Fruit fly (Drosophila melanogaster) whole organism, embryonic: Measurements from ENCODE around the gene CG5639.

ENCODE experiments used
- Asciz ChIP-seq: fragments of 200-800 bp; sonication (Bioruptor generic); optimal IDR thresholded peaks from 2 replicates; lab custom pipeline; 2017; ENCODE audit warnings: missing biosample characterization, mild to moderate bottlenecking, missing genetic modification characterization, missing genetic modification reagents
- CG11085 ChIP-seq: fragments of 200-800 bp; sonication (Bioruptor generic); IDR thresholded peaks from 2 replicates; pipeline ENCODE4 v1.3.6; 2022; ENCODE audit warnings: missing biosample characterization, missing genetic modification characterization
- CG11093 ChIP-seq: fragments of 200-800 bp; sonication (Bioruptor generic); IDR thresholded peaks from 3 replicates; pipeline ENCODE4 v1.3.6; 2022; ENCODE audit warnings: missing biosample characterization, missing genetic modification characterization
- CG11504 ChIP-seq: fragments of 200-800 bp; sonication (Bioruptor generic); optimal IDR thresholded peaks from 3 replicates; lab custom pipeline; 2019; ENCODE audit warnings: missing biosample characterization, mild to moderate bottlenecking, missing genetic modification characterization, moderate library complexity
- CG12769 ChIP-seq: fragments of 200-800 bp; sonication (Bioruptor generic); optimal IDR thresholded peaks from 2 replicates; lab custom pipeline; 2019; ENCODE audit warnings: missing biosample characterization, mild to moderate bottlenecking, missing genetic modification characterization, moderate library complexity
- CG13287 ChIP-seq: fragments of 200-800 bp; sonication (Bioruptor generic); IDR thresholded peaks from 2 replicates; pipeline ENCODE4 v1.3.6; 2022; ENCODE audit warnings: missing biosample characterization, missing genetic modification characterization; ENCODE audit not compliant: partially characterized antibody
- CG13424 ChIP-seq: fragments of 200-800 bp; sonication (Bioruptor generic); optimal IDR thresholded peaks from 2 replicates; lab custom pipeline; 2019; ENCODE audit warnings: missing biosample characterization, mild to moderate bottlenecking, missing genetic modification characterization, moderate library complexity
- CG14667 ChIP-seq: fragments of 200-800 bp; sonication (Bioruptor generic); IDR thresholded peaks from 2 replicates; pipeline ENCODE4 v1.3.6; 2022; ENCODE audit warnings: missing biosample characterization, missing genetic modification characterization
- CG15601 ChIP-seq: fragments of 200-800 bp; sonication (Bioruptor generic); optimal IDR thresholded peaks from 3 replicates; lab custom pipeline; 2019; ENCODE audit warnings: missing biosample characterization, mild to moderate bottlenecking, missing genetic modification characterization, moderate library complexity
- CG1603 ChIP-seq: fragments of 200-800 bp; sonication (Bioruptor generic); optimal IDR thresholded peaks from 2 replicates; lab custom pipeline; 2019; ENCODE audit warnings: missing biosample characterization, mild to moderate bottlenecking, missing genetic modification characterization, moderate library complexity
- CG17361 ChIP-seq: fragments of 200-800 bp; sonication (Bioruptor generic); IDR thresholded peaks from 3 replicates; pipeline ENCODE4 v1.3.6; 2022; ENCODE audit warnings: missing biosample characterization, missing genetic modification characterization
- CG18476 ChIP-seq: fragments of 200-800 bp; sonication (Bioruptor generic); optimal IDR thresholded peaks from 2 replicates; lab custom pipeline; 2016; ENCODE audit warnings: missing biosample characterization, mild to moderate bottlenecking, missing genetic modification characterization
- CG18764 ChIP-seq: fragments of 200-800 bp; sonication (Bioruptor generic); optimal IDR thresholded peaks from 3 replicates; lab custom pipeline; 2016; ENCODE audit warnings: missing biosample characterization, missing genetic modification characterization
- CG30020 ChIP-seq: fragments of 200-800 bp; optimal IDR thresholded peaks from 2 replicates; lab custom pipeline; 2019; ENCODE audit warnings: missing biosample characterization, mild to moderate bottlenecking, missing genetic modification characterization, moderate library complexity
- CG31224 ChIP-seq: fragments of 200-800 bp; sonication (Bioruptor generic); IDR thresholded peaks from 2 replicates; pipeline ENCODE4 v1.3.6; 2022; ENCODE audit warnings: missing biosample characterization, missing genetic modification characterization
- CG3407 ChIP-seq: fragments of 200-800 bp; sonication (Bioruptor generic); optimal IDR thresholded peaks from 2 replicates; lab custom pipeline; 2018; ENCODE audit warnings: missing biosample characterization, mild to moderate bottlenecking, missing genetic modification characterization
- CG42726 ChIP-seq: fragments of 200-800 bp; sonication (Bioruptor generic); IDR thresholded peaks from 2 replicates; pipeline ENCODE4 v1.3.6; 2022; ENCODE audit warnings: missing biosample characterization, missing genetic modification characterization; ENCODE audit not compliant: partially characterized antibody
- CG4820 ChIP-seq: fragments of 200-800 bp; sonication (Bioruptor generic); optimal IDR thresholded peaks from 3 replicates; lab custom pipeline; 2016; ENCODE audit warnings: missing biosample characterization, missing genetic modification characterization
- CG6175 ChIP-seq: fragments of 200-800 bp; sonication (Bioruptor generic); IDR thresholded peaks from 3 replicates; pipeline ENCODE4 v1.3.6; 2022; ENCODE audit warnings: missing biosample characterization, missing genetic modification characterization
- CG6272 ChIP-seq: fragments of 200-800 bp; sonication (Bioruptor generic); IDR thresholded peaks from 2 replicates; pipeline ENCODE4 v1.3.6; 2022; ENCODE audit warnings: missing biosample characterization, missing genetic modification characterization
- CG6654 ChIP-seq: fragments of 200-800 bp; sonication (Bioruptor generic); optimal IDR thresholded peaks from 2 replicates; lab custom pipeline; 2017; ENCODE audit warnings: missing biosample characterization, mild to moderate bottlenecking, missing genetic modification characterization
- CG6683 ChIP-seq: fragments of 200-800 bp; sonication (Bioruptor generic); optimal IDR thresholded peaks from 2 replicates; lab custom pipeline; 2017; ENCODE audit warnings: missing biosample characterization, mild to moderate bottlenecking, missing genetic modification characterization, missing genetic modification reagents
- CG6854 ChIP-seq: fragments of 200-800 bp; sonication (Bioruptor generic); optimal IDR thresholded peaks from 3 replicates; lab custom pipeline; 2017; ENCODE audit warnings: missing biosample characterization, mild to moderate bottlenecking, missing genetic modification characterization
- CG7745 ChIP-seq: fragments of 200-800 bp; sonication (Bioruptor generic); optimal IDR thresholded peaks from 2 replicates; lab custom pipeline; 2018; ENCODE audit warnings: missing biosample characterization, mild to moderate bottlenecking, missing genetic modification characterization, moderate library complexity
- CG8089 ChIP-seq: fragments of 200-800 bp; sonication (Bioruptor generic); optimal IDR thresholded peaks from 3 replicates; lab custom pipeline; 2016; ENCODE audit warnings: missing biosample characterization, missing genetic modification characterization
- CG8290 ChIP-seq, 3 experiments: fragments of 200-800 bp; sonication (Bioruptor generic); optimal IDR thresholded peaks; 2 replicates each; lab custom pipeline; 2016 to 2019; ENCODE audit warnings: missing biosample characterization in 3 of 3, missing genetic modification characterization in 3 of 3, mild to moderate bottlenecking in 2 of 3, moderate library complexity in 1 of 3
- Dad ChIP-seq: fragments of 200-800 bp; sonication (Bioruptor generic); optimal IDR thresholded peaks from 3 replicates; lab custom pipeline; 2016; ENCODE audit warnings: missing biosample characterization, missing genetic modification characterization
- Dip2 ChIP-seq: fragments of 200-800 bp; sonication (Bioruptor generic); IDR thresholded peaks from 2 replicates; pipeline ENCODE4 v1.3.6; 2022; ENCODE audit warnings: missing biosample characterization, missing genetic modification characterization
- Dip3 ChIP-seq: fragments of 200-800 bp; sonication (Bioruptor generic); optimal IDR thresholded peaks from 3 replicates; lab custom pipeline; 2016; ENCODE audit warnings: missing biosample characterization, missing genetic modification characterization
- Dll ChIP-seq: fragments of 200-800 bp; sonication (Bioruptor generic); IDR thresholded peaks from 4 replicates; pipeline ENCODE4 v1.3.6; 2022; ENCODE audit warnings: missing biosample characterization, missing genetic modification characterization; ENCODE audit not compliant: partially characterized antibody
- Drgx ChIP-seq: fragments of 200-800 bp; sonication (Bioruptor generic); IDR thresholded peaks from 2 replicates; pipeline ENCODE4 v1.3.6; 2022; ENCODE audit warnings: missing biosample characterization, missing genetic modification characterization
- H2.0 ChIP-seq: fragments of 200-800 bp; sonication (Bioruptor generic); IDR thresholded peaks from 2 replicates; pipeline ENCODE4 v1.3.6; 2022; ENCODE audit warnings: missing biosample characterization, missing genetic modification characterization
- Lpt ChIP-seq: fragments of >200 bp; optimal IDR thresholded peaks from 2 replicates; lab custom pipeline; 2018; ENCODE audit warnings: missing biosample characterization, missing genetic modification characterization
- Mad ChIP-seq: fragments of 200-800 bp; sonication (Bioruptor generic); optimal IDR thresholded peaks from 2 replicates; lab custom pipeline; 2016; ENCODE audit warnings: missing biosample characterization, missing genetic modification characterization
- Myb ChIP-seq: fragments of 200-800 bp; sonication (Bioruptor generic); optimal IDR thresholded peaks from 2 replicates; lab custom pipeline; 2016; ENCODE audit warnings: missing biosample characterization, missing genetic modification characterization
- ase ChIP-seq: fragments of 200-800 bp; sonication (Bioruptor generic); IDR thresholded peaks from 3 replicates; pipeline ENCODE4 v1.3.6; 2022; ENCODE audit warnings: missing biosample characterization, missing genetic modification characterization
- ato ChIP-seq: fragments of 200-800 bp; sonication (Bioruptor generic); IDR thresholded peaks from 2 replicates; pipeline ENCODE4 v1.3.6; 2022; ENCODE audit warnings: missing biosample characterization, missing genetic modification characterization; ENCODE audit not compliant: partially characterized antibody
- az2 ChIP-seq: fragments of 200-800 bp; sonication (Bioruptor generic); optimal IDR thresholded peaks from 3 replicates; lab custom pipeline; 2016; ENCODE audit warnings: missing biosample characterization, missing genetic modification characterization
- cg ChIP-seq: fragments of 200-800 bp; sonication (Bioruptor generic); optimal IDR thresholded peaks from 3 replicates; lab custom pipeline; 2019; ENCODE audit warnings: missing biosample characterization, mild to moderate bottlenecking, missing genetic modification characterization, moderate library complexity
- chm ChIP-seq: fragments of 200-800 bp; sonication (Bioruptor generic); IDR thresholded peaks from 2 replicates; pipeline ENCODE4 v1.3.6; 2022; ENCODE audit warnings: missing biosample characterization, missing genetic modification characterization
- croc ChIP-seq: fragments of 200-800 bp; sonication (Bioruptor generic); conservative IDR thresholded peaks from 3 replicates; pipeline ENCODE4 v1.3.6; 2022; ENCODE audit warnings: missing biosample characterization, missing genetic modification characterization
- crol ChIP-seq: fragments of 200-800 bp; sonication (Bioruptor generic); IDR thresholded peaks from 2 replicates; pipeline ENCODE4 v1.3.6; 2022; ENCODE audit warnings: missing biosample characterization, missing genetic modification characterization
- dpn ChIP-seq, 2 experiments: fragments of 200-800 bp; sonication (Bioruptor generic); optimal IDR thresholded peaks; 3 replicates each; lab custom pipeline; 2016; ENCODE audit warnings: missing biosample characterization in 2 of 2, missing genetic modification characterization in 2 of 2
- ems ChIP-seq: fragments of 200-800 bp; sonication (Bioruptor generic); optimal IDR thresholded peaks from 3 replicates; lab custom pipeline; 2016; ENCODE audit warnings: missing biosample characterization, missing genetic modification characterization
- fru ChIP-seq: fragments of >200 bp; optimal IDR thresholded peaks from 2 replicates; lab custom pipeline; 2017
- fu2 ChIP-seq: fragments of 200-800 bp; sonication (Bioruptor generic); optimal IDR thresholded peaks from 2 replicates; lab custom pipeline; 2016; ENCODE audit warnings: missing biosample characterization, missing genetic modification characterization
- mam ChIP-seq: fragments of 200-800 bp; sonication (Bioruptor generic); optimal IDR thresholded peaks from 3 replicates; lab custom pipeline; 2016; ENCODE audit warnings: missing biosample characterization, missing genetic modification characterization
- otp ChIP-seq: fragments of 200-800 bp; sonication (Bioruptor generic); IDR thresholded peaks from 3 replicates; pipeline ENCODE4, ENCODE4 v1.3.6; 2022; ENCODE audit warnings: missing biosample characterization, missing genetic modification characterization
- ro ChIP-seq: fragments of 200-800 bp; sonication (Bioruptor generic); IDR thresholded peaks from 2 replicates; pipeline ENCODE4 v1.3.6; 2022; ENCODE audit warnings: missing biosample characterization, missing genetic modification characterization
- seq ChIP-seq: fragments of 200-800 bp; sonication (Bioruptor generic); IDR thresholded peaks from 2 replicates; pipeline ENCODE4 v1.3.6; 2022; ENCODE audit warnings: missing biosample characterization, missing genetic modification characterization
- stwl ChIP-seq: fragments of 200-800 bp; sonication (Bioruptor generic); optimal IDR thresholded peaks from 3 replicates; lab custom pipeline; 2018; ENCODE audit warnings: missing biosample characterization, mild to moderate bottlenecking, missing genetic modification characterization, moderate library complexity
- tx ChIP-seq: fragments of 200-800 bp; sonication (Bioruptor generic); optimal IDR thresholded peaks from 2 replicates; lab custom pipeline; 2016; ENCODE audit warnings: missing biosample characterization, missing genetic modification characterization

CG5639 gene

DNA sequence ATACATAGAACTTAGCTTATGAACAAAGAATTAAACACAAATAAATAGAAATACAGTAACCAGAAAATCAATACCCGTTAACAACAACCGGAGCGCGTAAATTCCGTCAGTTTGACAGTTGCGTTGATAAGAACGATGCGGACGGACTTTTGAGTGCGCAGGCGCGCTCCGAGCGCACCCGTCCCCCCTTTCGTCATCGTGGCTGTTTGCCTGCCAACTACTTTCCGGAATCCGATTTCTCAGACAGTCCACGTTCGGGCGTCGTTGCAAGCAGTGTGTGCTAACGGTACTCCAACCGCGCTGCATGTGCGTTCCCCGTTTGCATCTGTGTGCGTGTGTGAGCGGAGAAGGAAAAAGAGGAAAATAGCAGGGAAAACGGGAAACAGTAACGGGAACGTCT lies 12.1 kb upstream of the CG5639 start (continued):
- no peak for TF ChIP-seq CG31224 (GFP tag; lab: Robert Waterston, UW)
- TF ChIP-seq fu2 (GFP tag; lab: Kevin White, UChicago): no peak
- no peak for TF ChIP-seq Myb (GFP tag; lab: Kevin White, UChicago)
- TF ChIP-seq CG11093 (GFP tag; lab: Robert Waterston, UW): no peak
- TF ChIP-seq CG1603: peak; percentile 7
- no peak for TF ChIP-seq Lpt (GFP tag; lab: Kevin White, UChicago)
- no peak for TF ChIP-seq seq (GFP tag; lab: Robert Waterston, UW)
- no peak for TF ChIP-seq CG14667
- TF ChIP-seq CG42726 (GFP tag; lab: Robert Waterston, UW): peak; percentile 52; the same call in 1 of the 2 replicates
- no peak for TF ChIP-seq Dip3 (GFP tag; lab: Kevin White, UChicago)
- TF ChIP-seq H2.0 (GFP tag; lab: Robert Waterston, UW): no peak
- TF ChIP-seq CG4820 (GFP tag; lab: Kevin White, UChicago): no peak
- no peak for TF ChIP-seq CG6683 (GFP tag; lab: Kevin White, UChicago)
- TF ChIP-seq croc (GFP tag; lab: Robert Waterston, UW): no peak
- TF ChIP-seq CG13424: no peak
- no peak for TF ChIP-seq CG11085
- TF ChIP-seq CG15601 (tag; lab: Kevin White, UChicago): no peak
- TF ChIP-seq Drgx: no peak
- no peak for TF ChIP-seq CG11504 (tag; lab: Kevin White, UChicago)
- no peak for TF ChIP-seq CG6854
- no peak for TF ChIP-seq CG18764
- TF ChIP-seq mam (GFP tag; lab: Kevin White, UChicago): no peak
- TF ChIP-seq Dll: no peak
- TF ChIP-seq Dad (GFP tag; lab: Kevin White, UChicago): no peak
- no peak for TF ChIP-seq CG3407
- no peak for TF ChIP-seq az2 (GFP tag; lab: Kevin White, UChicago)
- no peak for TF ChIP-seq CG13287 (GFP tag; lab: Robert Waterston, UW)
- no peak for TF ChIP-seq CG17361 (GFP tag; lab: Robert Waterston, UW)
- no peak for TF ChIP-seq chm (GFP tag; lab: Robert Waterston, UW)
- TF ChIP-seq crol (GFP tag; lab: Robert Waterston, UW): peak; percentile 91
- no peak for TF ChIP-seq Dip2 (GFP tag; lab: Robert Waterston, UW)
- peak; percentile 22; the same call in 1 of the 2 replicates for TF ChIP-seq CG6272 (GFP tag; lab: Robert Waterston, UW)
- TF ChIP-seq dpn (GFP tag; optimal IDR thresholded peaks at IDR 0.05; lab: Kevin White, UChicago): no peak
- TF ChIP-seq ems: no peak
- TF ChIP-seq CG30020 (tag; lab: Kevin White, UChicago): no peak
- no peak for TF ChIP-seq ro (GFP tag; lab: Robert Waterston, UW)
- TF ChIP-seq CG7745 (tag; lab: Kevin White, UChicago): no peak
- no peak for TF ChIP-seq CG18476 (GFP tag; lab: Kevin White, UChicago)
- TF ChIP-seq CG6175 (GFP tag; lab: Robert Waterston, UW): no peak
- no peak for TF ChIP-seq CG8290 (GFP tag; optimal IDR thresholded peaks at IDR 0.05; lab: Kevin White, UChicago)
- TF ChIP-seq CG8290 (tag; optimal IDR thresholded peaks at IDR 0.05; lab: Kevin White, UChicago): peak in 1 of 2 experiments; percentile 46
- peak; percentile 59 for TF ChIP-seq cg (GFP tag; lab: Kevin White, UChicago)
- TF ChIP-seq CG6654 (GFP tag; lab: Kevin White, UChicago): no peak
- no peak for TF ChIP-seq stwl (tag; lab: Kevin White, UChicago)
- TF ChIP-seq tx: no peak
- TF ChIP-seq CG12769 (tag; lab: Kevin White, UChicago): peak; percentile 66
- TF ChIP-seq otp (GFP tag; lab: Robert Waterston, UW): 0 out of 3 replicates have a peak, but pooled peaks have one; percentile 15
- peak; percentile 36; the same call in 1 of the 2 replicates for TF ChIP-seq ato (GFP tag; lab: Robert Waterston, UW)
- no peak for TF ChIP-seq Mad
- no peak for TF ChIP-seq fru
- no peak for TF ChIP-seq ase (GFP tag; lab: Robert Waterston, UW)
- TF ChIP-seq CG8089 (GFP tag; lab: Kevin White, UChicago): no peak
- no peak for TF ChIP-seq Asciz
